Worm (Caenorhabditis elegans) whole organism, L4 larva: Measurements from ENCODE around the gene flp-17.

Experiments used
- ceh-82 ChIP-seq: sonication (generic microtip); optimal IDR thresholded peaks from 2 replicates; lab custom pipeline; 2017; ENCODE audit warnings: missing biosample characterization, missing genetic modification characterization
- lin-15B ChIP-seq: fragments of 150-350 bp; sonication (generic microtip); optimal IDR thresholded peaks from 3 replicates; lab custom pipeline; 2014; ENCODE audit warnings: missing biosample characterization, missing genetic modification characterization
- nhr-6 ChIP-seq: fragments of 150-350 bp; optimal IDR thresholded peaks from 2 replicates; lab custom pipeline; 2014; ENCODE audit warnings: missing biosample characterization, missing genetic modification characterization
- rbr-2 ChIP-seq: sonication (generic microtip); optimal IDR thresholded peaks from 2 replicates; lab custom pipeline; 2016; ENCODE audit warnings: missing genotype, missing genetic modification characterization, missing compliant biosample characterization
- unc-62 ChIP-seq, 3 experiments: fragments of 150-350 bp in 1 of 3; sonication (generic microtip); optimal IDR thresholded peaks in 2 of 3; peaks in 1 of 3; 1 replicate in 1 of 3; 2 replicates in 2 of 3; lab custom pipeline; 2014 to 2017; ENCODE audit warnings: missing biosample characterization in 3 of 3, missing genetic modification characterization in 3 of 3, missing genetic modification reagents in 3 of 3, missing genotype in 1 of 3

DNA sequence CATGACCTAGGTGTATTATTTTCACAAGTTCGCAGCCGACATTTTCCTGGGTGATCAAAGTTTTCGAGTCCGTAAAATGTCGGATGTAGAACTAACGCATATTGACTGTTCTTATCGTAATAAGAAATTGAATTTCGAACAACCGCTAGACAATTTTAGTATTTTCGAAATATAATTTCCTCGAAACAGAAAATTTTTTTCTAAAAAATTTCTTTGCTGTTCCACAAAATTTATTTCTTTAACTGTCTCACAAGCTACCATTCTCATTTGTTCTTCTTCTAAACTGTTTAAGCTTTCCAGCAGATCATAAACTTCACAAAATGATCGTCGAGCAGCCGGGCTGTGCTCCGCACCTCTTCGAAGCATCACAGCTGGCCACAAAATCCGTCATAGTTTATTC is 15.5 kb downstream of the flp-17 start, which contains the start of gene C52D10.3:
- TF ChIP-seq nhr-6 (tag; lab: Kevin White, UChicago): no peak
- TF ChIP-seq ceh-82 (tag; lab: Kevin White, UChicago): no peak
- TF ChIP-seq rbr-2 (tag; lab: Kevin White, UChicago): no peak
- no peak for TF ChIP-seq unc-62 (GFP tag; optimal IDR thresholded peaks at IDR 0.05 in 1 of 2; lab: Kevin White, UChicago)
- no peak for TF ChIP-seq unc-62 (tag; optimal IDR thresholded peaks at IDR 0.05; lab: Kevin White, UChicago)
- no peak for TF ChIP-seq lin-15B
